Worm (Caenorhabditis elegans) whole organism, L1 larva: ENCODE results near the gene nhr-251.
A peak's percentile ranks its signal among the peaks of the same experiment; 100 is the strongest.

ENCODE experiments used
- C04F5.9 ChIP-seq: sonication (generic microtip); optimal IDR thresholded peaks from 2 replicates; lab custom pipeline; 2016; ENCODE audit warnings: missing genetic modification characterization, missing compliant biosample characterization
- aha-1 ChIP-seq: fragments of 150-350 bp; optimal IDR thresholded peaks from 2 replicates; lab custom pipeline; 2014; ENCODE audit warnings: missing biosample characterization, missing genetic modification characterization
- alr-1 ChIP-seq: fragments of 200-800 bp; sonication (Bioruptor generic); optimal IDR thresholded peaks from 2 replicates; lab custom pipeline; 2018; ENCODE audit warnings: borderline replicate concordance, mild to moderate bottlenecking, missing genetic modification characterization, missing compliant biosample characterization
- blmp-1 ChIP-seq: fragments of 150-350 bp; optimal IDR thresholded peaks from 2 replicates; lab custom pipeline; 2014; ENCODE audit warnings: missing biosample characterization, missing genetic modification characterization
- ceh-8 ChIP-seq: fragments of 200-800 bp; sonication (Bioruptor generic); optimal IDR thresholded peaks from 2 replicates; lab custom pipeline; 2018; ENCODE audit warnings: mild to moderate bottlenecking, missing genetic modification characterization, moderate library complexity, missing compliant biosample characterization
- ceh-82 ChIP-seq, 3 experiments: fragments of 150-350 bp in 1 of 3; sonication (generic microtip) in 2 of 3; optimal IDR thresholded peaks; 2 replicates each; lab custom pipeline; 2014 to 2017; ENCODE audit warnings: missing biosample characterization in 3 of 3, missing genetic modification characterization in 3 of 3
- ceh-90 ChIP-seq: sonication (generic microtip); optimal IDR thresholded peaks from 2 replicates; lab custom pipeline; 2016; ENCODE audit warnings: missing genetic modification characterization, missing compliant biosample characterization
- ces-1 ChIP-seq: fragments of 150-350 bp; optimal IDR thresholded peaks from 2 replicates; lab custom pipeline; 2014; ENCODE audit warnings: missing biosample characterization, missing genetic modification reagents, missing genetic modification characterization
- dpl-1 ChIP-seq, 3 experiments: fragments of 150-350 bp in 2 of 3; sonication (generic microtip) in 1 of 3; optimal IDR thresholded peaks; 2 replicates each; lab custom pipeline; 2014 to 2017; ENCODE audit warnings: missing biosample characterization in 3 of 3, missing genetic modification characterization in 3 of 3, missing genetic modification reagents in 3 of 3
- egl-27 ChIP-seq, 2 experiments: fragments of 150-350 bp in 1 of 2; sonication (generic microtip); optimal IDR thresholded peaks; 3 replicates each; lab custom pipeline; 2017 to 2018; ENCODE audit warnings: missing biosample characterization in 2 of 2, missing genetic modification characterization in 2 of 2, missing genetic modification reagents in 2 of 2
- elt-2 ChIP-seq: sonication (generic microtip); optimal IDR thresholded peaks from 2 replicates; lab custom pipeline; 2016; ENCODE audit warnings: missing genetic modification characterization, mild to moderate bottlenecking, inconsistent platforms, missing compliant biosample characterization, missing genetic modification reagents
- ets-5 ChIP-seq: fragments of 200-800 bp; sonication (Bioruptor generic); IDR thresholded peaks from 2 replicates; pipeline ENCODE4 v1.3.6; 2022; ENCODE audit warnings: missing genetic modification characterization, missing compliant biosample characterization
- fkh-10 ChIP-seq: sonication (generic microtip); optimal IDR thresholded peaks from 2 replicates; lab custom pipeline; 2017; ENCODE audit warnings: missing biosample characterization, missing genetic modification reagents, missing genetic modification characterization
- fkh-4 ChIP-seq: sonication (generic microtip); optimal IDR thresholded peaks from 2 replicates; lab custom pipeline; 2016; ENCODE audit warnings: missing compliant biosample characterization, missing genetic modification characterization, borderline replicate concordance
- grh-1 ChIP-seq: fragments of 200-800 bp; sonication (Bioruptor generic); IDR thresholded peaks from 2 replicates; pipeline ENCODE4 v1.3.6; 2022; ENCODE audit warnings: missing genetic modification reagents, missing genetic modification characterization, missing compliant biosample characterization
- hlh-17 ChIP-seq: fragments of 200-800 bp; sonication (Bioruptor generic); optimal IDR thresholded peaks from 2 replicates; lab custom pipeline; 2018; ENCODE audit warnings: missing genetic modification characterization, mild to moderate bottlenecking, missing compliant biosample characterization, moderate library complexity, borderline replicate concordance
- hpl-2 ChIP-seq: fragments of 150-350 bp; optimal IDR thresholded peaks from 2 replicates; lab custom pipeline; 2014; ENCODE audit warnings: missing biosample characterization, missing genetic modification reagents, missing genetic modification characterization
- irx-1 ChIP-seq: sonication (generic microtip); optimal IDR thresholded peaks from 2 replicates; lab custom pipeline; 2016; ENCODE audit warnings: missing genetic modification characterization, missing compliant biosample characterization
- isw-1 ChIP-seq: fragments of 200-800 bp; sonication (Bioruptor generic); IDR thresholded peaks from 2 replicates; pipeline ENCODE4 v1.3.6; 2022; ENCODE audit warnings: missing genetic modification characterization, missing compliant biosample characterization
- lin-14 ChIP-seq: fragments of 200-800 bp; sonication (Bioruptor generic); optimal IDR thresholded peaks from 2 replicates; lab custom pipeline; 2018; ENCODE audit warnings: mild to moderate bottlenecking, missing genetic modification characterization, moderate library complexity, missing compliant biosample characterization
- lin-15B ChIP-seq: fragments of 150-350 bp; sonication (generic microtip); optimal IDR thresholded peaks from 3 replicates; lab custom pipeline; 2014; ENCODE audit warnings: missing biosample characterization, missing genetic modification characterization
- lin-35 ChIP-seq, 2 experiments: fragments of 150-350 bp; optimal IDR thresholded peaks; 2 replicates each; lab custom pipeline; 2014; ENCODE audit warnings: missing biosample characterization in 2 of 2, missing genetic modification characterization in 2 of 2, missing genetic modification reagents in 2 of 2
- lin-39 ChIP-seq: fragments of 150-350 bp; optimal IDR thresholded peaks from 2 replicates; lab custom pipeline; 2014; ENCODE audit warnings: missing biosample characterization, missing genetic modification reagents, missing genetic modification characterization
- lir-3 ChIP-seq: sonication (generic microtip); optimal IDR thresholded peaks from 2 replicates; lab custom pipeline; 2016; ENCODE audit warnings: mild to moderate bottlenecking, missing genetic modification characterization, moderate library complexity, missing compliant biosample characterization; ENCODE audit not compliant: poor library complexity
- lsy-2 ChIP-seq, 2 experiments: fragments of 150-350 bp; optimal IDR thresholded peaks; 2 replicates each; lab custom pipeline; 2014; ENCODE audit warnings: missing biosample characterization in 2 of 2, missing genetic modification characterization in 2 of 2
- mab-9 ChIP-seq: fragments of 200-800 bp; sonication (Bioruptor generic); IDR thresholded peaks from 2 replicates; pipeline ENCODE4 v1.3.6; 2022; ENCODE audit warnings: missing genetic modification reagents, missing genetic modification characterization, missing compliant biosample characterization
- mdl-1 ChIP-seq, 2 experiments: fragments of 150-350 bp; optimal IDR thresholded peaks; 2 replicates each; lab custom pipeline; 2014 to 2017; ENCODE audit warnings: missing biosample characterization in 2 of 2, missing genetic modification characterization in 2 of 2, inconsistent platforms in 1 of 2
- mef-2 ChIP-seq: fragments of 150-350 bp; optimal IDR thresholded peaks from 2 replicates; lab custom pipeline; 2014; ENCODE audit warnings: missing biosample characterization, missing genetic modification characterization
- mep-1 ChIP-seq: fragments of 150-350 bp; optimal IDR thresholded peaks from 2 replicates; lab custom pipeline; 2014; ENCODE audit warnings: missing biosample characterization, missing genetic modification characterization
- nhr-11 ChIP-seq: fragments of 150-350 bp; optimal IDR thresholded peaks from 2 replicates; lab custom pipeline; 2014; ENCODE audit warnings: missing biosample characterization, missing genetic modification characterization
- nhr-12 ChIP-seq: sonication (generic microtip); optimal IDR thresholded peaks from 2 replicates; lab custom pipeline; 2017; ENCODE audit warnings: missing biosample characterization, missing genetic modification characterization
- nhr-19 ChIP-seq: fragments of 200-800 bp; sonication (Bioruptor generic); conservative IDR thresholded peaks from 2 replicates; pipeline ENCODE4 v1.3.6; 2022; ENCODE audit warnings: missing genetic modification characterization, missing compliant biosample characterization
- nhr-237 ChIP-seq: fragments of 150-350 bp; optimal IDR thresholded peaks from 2 replicates; lab custom pipeline; 2014; ENCODE audit warnings: missing biosample characterization, missing genetic modification characterization
- nhr-28 ChIP-seq: fragments of 150-350 bp; optimal IDR thresholded peaks from 2 replicates; lab custom pipeline; 2014; ENCODE audit warnings: missing biosample characterization, missing genetic modification characterization
- nhr-71 ChIP-seq: sonication (generic microtip); optimal IDR thresholded peaks from 2 replicates; lab custom pipeline; 2016; ENCODE audit warnings: mild to moderate bottlenecking, missing genetic modification characterization, moderate library complexity, missing compliant biosample characterization
- nhr-76 ChIP-seq: sonication (generic microtip); optimal IDR thresholded peaks from 2 replicates; lab custom pipeline; 2017; ENCODE audit warnings: missing biosample characterization, missing genetic modification characterization
- nhr-77 ChIP-seq: fragments of 150-350 bp; optimal IDR thresholded peaks from 2 replicates; lab custom pipeline; 2014; ENCODE audit warnings: missing biosample characterization, missing genetic modification characterization
- nhr-85 ChIP-seq: sonication (generic microtip); peaks from one replicate; lab custom pipeline; 2016; ENCODE audit warnings: missing genetic modification characterization, inconsistent platforms, missing compliant biosample characterization
- nhr-90 ChIP-seq: sonication (generic microtip); optimal IDR thresholded peaks from 2 replicates; lab custom pipeline; 2016; ENCODE audit warnings: mild to moderate bottlenecking, missing genetic modification characterization, missing compliant biosample characterization; ENCODE audit not compliant: poor library complexity
- rnt-1 ChIP-seq: sonication (generic microtip); optimal IDR thresholded peaks from 2 replicates; lab custom pipeline; 2016; ENCODE audit warnings: mild to moderate bottlenecking, missing genetic modification characterization, moderate library complexity, missing compliant biosample characterization
- snpc-4 ChIP-seq: fragments of 150-350 bp; optimal IDR thresholded peaks from 2 replicates; lab custom pipeline; 2014; ENCODE audit warnings: missing biosample characterization, missing genetic modification characterization
- sox-4 ChIP-seq: sonication (generic microtip); optimal IDR thresholded peaks from 2 replicates; lab custom pipeline; 2016; ENCODE audit warnings: missing genetic modification characterization, missing compliant biosample characterization
- swsn-7 ChIP-seq: sonication (generic microtip); optimal IDR thresholded peaks from 2 replicates; lab custom pipeline; 2016; ENCODE audit warnings: missing genetic modification characterization, missing compliant biosample characterization
- tlp-1 ChIP-seq: fragments of 150-350 bp; optimal IDR thresholded peaks from 2 replicates; lab custom pipeline; 2014; ENCODE audit warnings: missing biosample characterization, missing genetic modification characterization
- unc-130 ChIP-seq: fragments of 150-350 bp; optimal IDR thresholded peaks from 2 replicates; lab custom pipeline; 2017; ENCODE audit warnings: missing biosample characterization, missing genetic modification characterization, inconsistent platforms
- unc-30 ChIP-seq: sonication (generic microtip); optimal IDR thresholded peaks from 2 replicates; lab custom pipeline; 2017; ENCODE audit warnings: missing biosample characterization, missing genetic modification characterization
- unc-62 ChIP-seq: fragments of 150-350 bp; optimal IDR thresholded peaks from 2 replicates; lab custom pipeline; 2014; ENCODE audit warnings: missing biosample characterization, missing genetic modification reagents, missing genetic modification characterization
- unc-86 ChIP-seq: sonication (generic microtip); optimal IDR thresholded peaks from 2 replicates; lab custom pipeline; 2016; ENCODE audit warnings: missing genetic modification characterization, missing compliant biosample characterization
- vab-15 ChIP-seq: sonication (generic microtip); optimal IDR thresholded peaks from 2 replicates; lab custom pipeline; 2017; ENCODE audit warnings: missing genotype, mild to moderate bottlenecking, missing genetic modification characterization, missing compliant biosample characterization
- xbp-1 ChIP-seq: sonication (generic microtip); optimal IDR thresholded peaks from 2 replicates; lab custom pipeline; 2016; ENCODE audit warnings: missing genetic modification characterization, missing compliant biosample characterization
- zag-1 ChIP-seq: fragments of 150-350 bp; optimal IDR thresholded peaks from 2 replicates; lab custom pipeline; 2014; ENCODE audit warnings: missing biosample characterization, missing genetic modification characterization
- zip-4 ChIP-seq: fragments of 200-800 bp; sonication (Bioruptor generic); optimal IDR thresholded peaks from 2 replicates; lab custom pipeline; 2018; ENCODE audit warnings: mild to moderate bottlenecking, missing genetic modification characterization, moderate library complexity, missing compliant biosample characterization
- ztf-4 ChIP-seq: fragments of 150-350 bp; optimal IDR thresholded peaks from 2 replicates; lab custom pipeline; 2014; ENCODE audit warnings: missing biosample characterization, missing genetic modification characterization

The nhr-251 gene

ce11 chrV:619054-619453 is 18.7 kb downstream of the nhr-251 start, which contains the start of gene F48G7.4:
F48G7.4 (plus strand) TSS chrV:619453.
- TF ChIP-seq unc-86 (peak; percentile 90), nhr-19 (GFP tag; lab: Robert Waterston, UW) (peak; percentile 60), lin-39 (tag; lab: Kevin White, UChicago) (no peak), snpc-4 (tag; lab: Kevin White, UChicago) (peak; percentile 13), C04F5.9 (tag; lab: Kevin White, UChicago) (no peak), fkh-10 (GFP tag; lab: Kevin White, UChicago) (peak; percentile 38), elt-2 (tag; lab: Kevin White, UChicago) (no peak), swsn-7 (tag; lab: Kevin White, UChicago) (peak; percentile 78), ceh-8 (GFP tag; lab: Kevin White, UChicago) (no peak), fkh-4 (tag; lab: Kevin White, UChicago) (no peak), tlp-1 (tag; lab: Kevin White, UChicago) (no peak), ztf-4 (tag; lab: Kevin White, UChicago) (peak; percentile 73), hlh-17 (GFP tag; lab: Kevin White, UChicago) (no peak), rnt-1 (tag; lab: Kevin White, UChicago) (peak; percentile 67), ceh-82 (tag; optimal IDR thresholded peaks at IDR 0.05; lab: Kevin White, UChicago) (peak; percentile 69 to 90 (median 76)), nhr-12 (no peak), nhr-76 (tag; lab: Kevin White, UChicago) (no peak), mdl-1 (tag; optimal IDR thresholded peaks at IDR 0.05; lab: Kevin White, UChicago) (peak in 1 of 2 experiments; percentile 11), egl-27 (tag; optimal IDR thresholded peaks at IDR 0.05; lab: Kevin White, UChicago) (peak in 1 of 2 experiments; percentile 45), unc-130 (no peak), mep-1 (tag; lab: Kevin White, UChicago) (peak; percentile 25), nhr-90 (no peak), ceh-90 (no peak), vab-15 (tag; lab: Kevin White, UChicago) (no peak), isw-1 (GFP tag; lab: Robert Waterston, UW) (peak; percentile 33), irx-1 (tag; lab: Kevin White, UChicago) (peak; percentile 47), ces-1 (no peak), lin-14 (GFP tag; lab: Kevin White, UChicago) (peak; percentile 100), grh-1 (GFP tag; lab: Robert Waterston, UW) (peak; percentile 48; the same call in 1 of the 2 replicates), nhr-237 (tag; lab: Kevin White, UChicago) (peak; percentile 68), unc-30 (no peak), mab-9 (no peak), nhr-85 (tag; lab: Kevin White, UChicago) (peak; percentile 95), xbp-1 (tag; lab: Kevin White, UChicago) (peak; percentile 64), lin-15B (no peak), blmp-1 (tag; lab: Kevin White, UChicago) (no peak), lsy-2 (tag; optimal IDR thresholded peaks at IDR 0.05; lab: Kevin White, UChicago) (peak in 1 of 2 experiments; percentile 72), dpl-1 (GFP tag; optimal IDR thresholded peaks at IDR 0.05; lab: Kevin White, UChicago) (peak; percentile 22 to 44 (median 32)), lir-3 (tag; lab: Kevin White, UChicago) (peak; percentile 62), nhr-71 (tag; lab: Kevin White, UChicago) (peak; percentile 91), lin-35 (GFP tag; optimal IDR thresholded peaks at IDR 0.05; lab: Kevin White, UChicago) (peak; percentile 52 to 64), unc-62 (GFP tag; lab: Kevin White, UChicago) (no peak), aha-1 (no peak), sox-4 (tag; lab: Kevin White, UChicago) (peak; percentile 13), nhr-11 (tag; lab: Kevin White, UChicago) (peak; percentile 73), zag-1 (tag; lab: Kevin White, UChicago) (peak; percentile 26), mef-2 (tag; lab: Kevin White, UChicago) (peak; percentile 24), nhr-28 (tag; lab: Kevin White, UChicago) (no peak), alr-1 (tag; lab: Kevin White, UChicago) (no peak), hpl-2 (GFP tag; lab: Kevin White, UChicago) (no peak), ets-5 (GFP tag; lab: Robert Waterston, UW) (no peak), nhr-77 (peak; percentile 23), zip-4 (GFP tag; lab: Kevin White, UChicago) (no peak)
